Worm (Caenorhabditis elegans): ENCODE data around the gene H01G02.4.

Gene H01G02.4

DNA sequence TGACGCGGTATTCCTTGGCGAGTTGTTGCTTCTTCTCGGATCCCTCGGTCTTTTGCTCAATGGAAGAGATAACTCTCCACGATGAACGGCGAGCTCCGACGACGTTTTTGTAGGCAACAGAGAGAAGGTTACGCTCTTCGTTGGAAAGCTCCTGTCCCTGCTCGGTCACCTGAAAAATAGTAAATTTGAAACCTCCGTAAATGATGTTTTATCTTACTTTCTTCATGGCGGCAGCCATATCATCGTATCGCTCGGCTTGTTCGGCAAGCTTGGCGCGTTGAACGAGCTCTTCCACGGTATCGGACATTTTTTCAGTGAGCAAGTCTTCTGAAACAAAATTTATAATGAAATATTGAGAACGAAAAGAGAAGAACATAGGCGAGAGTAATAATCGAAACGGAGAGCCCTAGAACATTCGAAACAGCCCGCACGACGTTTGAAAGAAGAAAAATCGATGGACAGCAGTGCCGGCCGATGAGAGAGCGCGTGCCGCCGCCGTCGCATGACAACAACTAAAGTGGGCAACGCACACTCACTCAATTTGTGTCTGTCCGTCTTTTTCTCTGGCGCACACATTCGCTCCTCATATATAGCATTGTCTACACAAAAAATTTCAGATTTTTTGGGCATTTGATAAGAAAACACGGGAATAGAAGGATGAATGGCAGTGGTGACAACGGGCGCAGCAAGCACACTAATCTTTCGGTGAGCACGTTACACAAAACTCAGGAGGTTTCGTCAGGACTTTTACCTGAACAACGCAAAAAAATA lies 18.8 kb upstream of the H01G02.4 start, which contains the start of the genes par-5 and M117.3 (continued):
- TF ChIP-seq pqm-1 (tag; optimal IDR thresholded peaks at IDR 0.05) (peak; percentile 49), fkh-10 (GFP tag; optimal IDR thresholded peaks at IDR 0.05) (peak; percentile 62)

DNA sequence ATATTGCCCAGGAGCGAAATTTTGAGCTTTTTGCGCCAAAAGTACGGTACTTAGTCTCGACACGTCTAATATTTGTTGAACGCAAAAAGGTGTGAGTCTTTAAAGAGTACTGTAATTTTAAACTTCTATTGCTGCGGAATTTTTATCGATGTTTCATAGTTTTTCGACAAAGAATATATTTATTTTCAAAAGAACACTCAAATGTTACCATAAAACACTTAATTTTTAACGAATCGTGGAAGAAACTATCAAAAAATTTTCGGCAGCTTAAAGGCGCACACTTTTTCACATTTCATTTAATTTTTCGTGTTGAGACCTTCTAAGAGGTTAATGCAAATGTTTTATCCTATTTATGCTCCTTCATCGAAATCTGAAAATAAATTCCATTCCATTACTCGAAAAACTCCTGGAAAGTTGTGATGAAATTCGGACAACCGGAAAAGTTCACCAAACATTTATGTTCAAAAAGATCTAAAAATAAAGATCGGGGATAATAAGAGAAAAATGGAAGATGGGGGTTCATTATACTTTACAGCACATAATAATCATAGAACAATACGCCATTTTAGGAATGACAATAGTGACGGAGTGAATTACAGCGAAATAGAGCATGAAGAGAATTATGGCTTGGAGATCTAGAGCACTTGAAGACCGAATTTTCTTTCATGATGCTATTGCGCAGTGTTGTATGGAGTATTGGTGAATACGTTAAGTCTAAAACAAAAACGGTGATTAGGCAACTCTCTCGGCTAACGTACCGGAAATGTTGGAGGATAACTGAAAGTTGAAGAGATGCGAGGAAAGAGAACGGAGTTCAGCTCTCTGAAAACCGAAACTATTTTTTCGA lies 17.3 kb upstream of the H01G02.4 start:
- TF ChIP-seq sea-2 (GFP tag; optimal IDR thresholded peaks at IDR 0.05): no peak
- TF ChIP-seq elt-1 (tag; optimal IDR thresholded peaks at IDR 0.05): no peak
- no peak for TF ChIP-seq skn-1 (tag; optimal IDR thresholded peaks at IDR 0.05)
- TF ChIP-seq daf-12 (tag; optimal IDR thresholded peaks at IDR 0.05): no peak
- no peak for TF ChIP-seq fkh-2 (tag; optimal IDR thresholded peaks at IDR 0.05)
- peak; percentile 25 for TF ChIP-seq nhr-25 (tag; optimal IDR thresholded peaks at IDR 0.05)
- TF ChIP-seq aly-2 (tag; optimal IDR thresholded peaks at IDR 0.05): no peak
- TF ChIP-seq ztf-11 (tag; optimal IDR thresholded peaks at IDR 0.05): no peak
- TF ChIP-seq ama-1 (optimal IDR thresholded peaks at IDR 0.05): peak; percentile 88
- TF ChIP-seq unc-62 (GFP tag; optimal IDR thresholded peaks at IDR 0.05): no peak
- TF ChIP-seq nhr-11 (tag; optimal IDR thresholded peaks at IDR 0.05): peak; percentile 28
- peak; percentile 0 for TF ChIP-seq elt-2 (tag; optimal IDR thresholded peaks at IDR 0.05)
- TF ChIP-seq nhr-76 (tag; optimal IDR thresholded peaks at IDR 0.05): no peak
- no peak for TF ChIP-seq tbx-2 (tag; optimal IDR thresholded peaks at IDR 0.05)

DNA sequence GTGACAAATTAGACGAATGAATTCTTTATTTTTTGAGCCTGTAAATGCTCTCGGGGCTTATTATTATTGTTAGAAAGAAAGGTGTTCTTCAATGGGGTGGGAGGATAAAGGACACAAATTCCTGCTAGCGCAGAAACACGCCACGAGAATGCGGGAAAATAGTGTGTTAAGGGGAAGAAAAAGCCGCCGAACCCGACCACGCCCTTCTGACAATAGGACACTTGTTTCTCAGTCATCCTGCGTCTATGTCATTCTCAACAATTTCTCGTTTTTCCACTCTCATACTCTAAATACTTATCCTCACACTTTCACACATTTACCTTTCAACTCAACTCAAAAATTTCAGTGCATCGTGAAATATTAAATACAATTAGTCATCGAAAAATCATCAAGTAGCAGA lies 11.0 kb upstream of the H01G02.4 start, which contains the start of gene M117.1:
Gene M117.1, plus strand, starts transcription at position 347 of the 400 bp plus-strand sequence.
- TF ChIP-seq fkh-10 (GFP tag; optimal IDR thresholded peaks at IDR 0.05) (no peak), sea-2 (GFP tag; optimal IDR thresholded peaks at IDR 0.05) (no peak)

DNA sequence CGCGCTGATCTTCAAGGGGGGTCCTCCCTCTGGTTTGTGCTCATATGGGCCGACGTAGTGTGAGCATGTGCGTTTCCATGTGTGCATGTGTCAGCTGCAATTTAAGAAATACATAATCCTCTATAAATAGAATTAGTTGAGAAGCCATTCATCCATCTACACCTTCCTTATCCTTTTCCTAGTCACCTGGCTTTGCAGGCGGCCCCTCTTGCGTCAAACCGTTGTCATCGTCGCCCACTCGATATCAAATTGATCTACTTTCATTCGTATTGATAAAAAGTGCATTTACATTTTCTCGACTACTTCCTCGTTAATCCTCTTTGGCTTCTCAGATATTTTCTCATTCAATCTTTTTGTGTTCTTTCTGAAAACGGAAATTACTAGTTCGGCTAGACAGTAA lies 9.1 kb upstream of the H01G02.4 start:
- TF ChIP-seq nhr-23 (tag; optimal IDR thresholded peaks at IDR 0.05) (peak; percentile 41), aly-2 (tag; optimal IDR thresholded peaks at IDR 0.05) (no peak), elt-2 (tag; optimal IDR thresholded peaks at IDR 0.05) (no peak)

DNA sequence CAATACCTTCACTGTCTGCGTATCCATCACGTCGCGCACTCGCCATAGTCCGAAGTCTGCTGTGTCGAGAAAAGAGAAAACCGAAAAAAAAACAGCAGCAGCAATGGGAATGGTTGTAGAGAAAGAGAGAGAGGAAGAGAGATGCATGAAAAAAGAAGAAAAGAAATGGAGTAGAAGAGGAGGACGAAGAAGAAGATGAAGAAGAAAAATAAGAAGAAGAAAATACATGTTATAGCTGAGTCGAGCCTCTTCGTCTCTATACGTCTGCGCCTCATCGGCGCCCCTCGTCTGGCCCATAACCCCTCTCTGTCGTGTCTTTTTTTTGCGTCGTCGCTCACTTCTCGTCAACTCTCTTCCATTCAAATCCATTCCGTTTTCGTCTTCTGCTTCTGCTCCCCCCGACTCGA lies 6.8 kb upstream of the H01G02.4 start:
- TF ChIP-seq unc-62 (GFP tag; optimal IDR thresholded peaks at IDR 0.05): peak; percentile 35
- TF ChIP-seq hmg-11 (tag; optimal IDR thresholded peaks at IDR 0.05): peak; percentile 95
- no peak for TF ChIP-seq fos-1 (tag; optimal IDR thresholded peaks at IDR 0.05)
- TF ChIP-seq lin-39 (tag; optimal IDR thresholded peaks at IDR 0.05): peak; percentile 78
- no peak for TF ChIP-seq nhr-237 (tag; optimal IDR thresholded peaks at IDR 0.05)
- no peak for TF ChIP-seq mdl-1 (tag; optimal IDR thresholded peaks at IDR 0.05)
- peak; percentile 74 for TF ChIP-seq nhr-23 (tag; optimal IDR thresholded peaks at IDR 0.05)
- peak; percentile 51 for TF ChIP-seq R02D3.7 (tag; optimal IDR thresholded peaks at IDR 0.05)
- TF ChIP-seq mml-1 (tag; optimal IDR thresholded peaks at IDR 0.05): no peak
- TF ChIP-seq eor-1 (tag; optimal IDR thresholded peaks at IDR 0.05): no peak
- no peak for TF ChIP-seq egl-27 (tag; optimal IDR thresholded peaks at IDR 0.05)
- peak; percentile 5 for TF ChIP-seq elt-1 (tag; optimal IDR thresholded peaks at IDR 0.05)
- peak; percentile 63 for TF ChIP-seq pha-4 (tag; optimal IDR thresholded peaks at IDR 0.05)
- peak; percentile 4 for TF ChIP-seq nhr-43 (tag; optimal IDR thresholded peaks at IDR 0.05; ENCODE audit: poor library complexity, severe bottlenecking)
- no peak for TF ChIP-seq ztf-11 (tag; optimal IDR thresholded peaks at IDR 0.05)
- TF ChIP-seq nhr-76 (tag; optimal IDR thresholded peaks at IDR 0.05): no peak
- TF ChIP-seq unc-39 (tag; optimal IDR thresholded peaks at IDR 0.05): no peak
- TF ChIP-seq skn-1 (tag; optimal IDR thresholded peaks at IDR 0.05): no peak
- peak; percentile 13 for TF ChIP-seq ceh-28 (tag; optimal IDR thresholded peaks at IDR 0.05)
- TF ChIP-seq elt-2 (tag; optimal IDR thresholded peaks at IDR 0.05): peak; percentile 4
- no peak for TF ChIP-seq ceh-9 (tag; optimal IDR thresholded peaks at IDR 0.05)
- TF ChIP-seq daf-12 (tag; optimal IDR thresholded peaks at IDR 0.05): no peak
- peak; percentile 59 for TF ChIP-seq nhr-25 (tag; optimal IDR thresholded peaks at IDR 0.05)
- peak; percentile 41 for TF ChIP-seq nhr-11 (tag; optimal IDR thresholded peaks at IDR 0.05)
- TF ChIP-seq ZK546.5 (tag; optimal IDR thresholded peaks at IDR 0.05): no peak
- TF ChIP-seq pqm-1 (tag; optimal IDR thresholded peaks at IDR 0.05): no peak
- TF ChIP-seq lin-15B (tag; optimal IDR thresholded peaks at IDR 0.05): no peak
- TF ChIP-seq jun-1 (tag; optimal IDR thresholded peaks at IDR 0.05): peak; percentile 19
- TF ChIP-seq zag-1 (tag; optimal IDR thresholded peaks at IDR 0.05): peak; percentile 44
- no peak for TF ChIP-seq nhr-67 (tag; optimal IDR thresholded peaks at IDR 0.05)
- TF ChIP-seq ceh-82 (tag; optimal IDR thresholded peaks at IDR 0.05): peak; percentile 17
- TF ChIP-seq lsy-12 (tag; optimal IDR thresholded peaks at IDR 0.05): peak; percentile 42
- TF ChIP-seq ama-1 (optimal IDR thresholded peaks at IDR 0.05): no peak
- no peak for TF ChIP-seq sea-2 (GFP tag; optimal IDR thresholded peaks at IDR 0.05)
- no peak for TF ChIP-seq nhr-28 (tag; optimal IDR thresholded peaks at IDR 0.05)
- TF ChIP-seq fkh-10 (GFP tag; optimal IDR thresholded peaks at IDR 0.05): peak; percentile 74
- TF ChIP-seq nhr-12 (tag; optimal IDR thresholded peaks at IDR 0.05): no peak
